Fruit fly (Drosophila melanogaster): ENCODE results near the gene CG3558.
A peak's percentile ranks its signal among the peaks of the same experiment; 100 is the strongest.

The CG3558 gene

dm6 chr2L:2992664-2993174, at the start of gene CG3558, which contains the start of gene okr (continued):
- TF ChIP-seq bsh (GFP tag; optimal IDR thresholded peaks at IDR 0.05) (no peak), nom (GFP tag; optimal IDR thresholded peaks at IDR 0.05) (no peak), cato (GFP tag; optimal IDR thresholded peaks at IDR 0.05; ENCODE audit: borderline replicate concordance) (no peak), CG6683 (GFP tag; optimal IDR thresholded peaks at IDR 0.05) (no peak), sim (GFP tag; IDR thresholded peaks at IDR 0.05) (no peak), CG12236 (GFP tag; optimal IDR thresholded peaks at IDR 0.05) (no peak), row (GFP tag; IDR thresholded peaks at IDR 0.05) (peak; percentile 47; the same call in 2 of the 3 replicates), Lpt (GFP tag; optimal IDR thresholded peaks at IDR 0.05) (no peak), Gsc (GFP tag; IDR thresholded peaks at IDR 0.05) (no peak), slbo (GFP tag; IDR thresholded peaks at IDR 0.05) (no peak), Fer2 (tag; optimal IDR thresholded peaks at IDR 0.05) (no peak), z (GFP tag; IDR thresholded peaks at IDR 0.05) (no peak), B-H2 (GFP tag; optimal IDR thresholded peaks at IDR 0.05) (no peak), Stat92E (GFP tag; optimal IDR thresholded peaks at IDR 0.05) (no peak), Pdp1 (GFP tag; optimal IDR thresholded peaks at IDR 0.05) (peak in 1 of 2 experiments; percentile 1), unc-4 (GFP tag; IDR thresholded peaks at IDR 0.05; ENCODE audit: partially characterized antibody) (peak; percentile 91), dati (GFP tag; IDR thresholded peaks at IDR 0.05) (no peak), schlank (tag; optimal IDR thresholded peaks at IDR 0.05) (no peak), Six4 (GFP tag; optimal IDR thresholded peaks at IDR 0.05) (no peak), BEAF-32 (GFP tag; optimal IDR thresholded peaks at IDR 0.05) (peak; percentile 87), ATbp (GFP tag; optimal IDR thresholded peaks at IDR 0.05) (no peak), gsb-n (tag; optimal IDR thresholded peaks at IDR 0.05) (no peak), CG16779 (GFP tag; IDR thresholded peaks at IDR 0.05) (no peak), ken (GFP tag; IDR thresholded peaks at IDR 0.05) (no peak), Med (GFP tag) (peak; percentile 81), CG3281 (GFP tag; optimal IDR thresholded peaks at IDR 0.05) (no peak), Dref (GFP tag; IDR thresholded peaks at IDR 0.05) (peak; percentile 72), pita (GFP tag; optimal IDR thresholded peaks at IDR 0.05) (no peak), Fer3 (tag; optimal IDR thresholded peaks at IDR 0.05) (no peak), CG17186 (GFP tag; optimal IDR thresholded peaks at IDR 0.05) (peak; percentile 59), p53 (GFP tag; optimal IDR thresholded peaks at IDR 0.05) (no peak), CG13296 (GFP tag; optimal IDR thresholded peaks at IDR 0.05) (no peak), abd-A (tag; optimal IDR thresholded peaks at IDR 0.05) (no peak), CG6254 (GFP tag; optimal IDR thresholded peaks at IDR 0.05) (peak; percentile 0), CG33557 (GFP tag; optimal IDR thresholded peaks at IDR 0.05) (no peak), bigmax (GFP tag; optimal IDR thresholded peaks at IDR 0.05) (no peak), hbn (GFP tag; IDR thresholded peaks at IDR 0.05; ENCODE audit: partially characterized antibody) (peak; percentile 80), CG34224 (GFP tag; IDR thresholded peaks at IDR 0.05; ENCODE audit: partially characterized antibody) (peak; percentile 94), Eip74EF (GFP tag; optimal IDR thresholded peaks at IDR 0.05) (peak in 1 of 2 experiments; percentile 52), fu2 (GFP tag; optimal IDR thresholded peaks at IDR 0.05) (no peak), dimm (GFP tag; IDR thresholded peaks at IDR 0.05) (no peak), CG11696 (GFP tag; IDR thresholded peaks at IDR 0.05) (no peak), CG2116 (GFP tag; optimal IDR thresholded peaks at IDR 0.05) (peak; percentile 85), Sin3A (optimal IDR thresholded peaks at IDR 0.05) (peak; percentile 63), zen2 (GFP tag; IDR thresholded peaks at IDR 0.05; ENCODE audit: partially characterized antibody) (peak; percentile 70; the same call in 1 of the 3 replicates), ham (GFP tag; IDR thresholded peaks at IDR 0.05) (no peak), CG6791 (GFP tag; IDR thresholded peaks at IDR 0.05; ENCODE audit: partially characterized antibody) (peak; percentile 73), CG13624 (GFP tag; optimal IDR thresholded peaks at IDR 0.05) (no peak), Blimp-1 (GFP tag; optimal IDR thresholded peaks at IDR 0.05) (peak; percentile 73)
